Fruit fly (Drosophila melanogaster): ENCODE data around the gene CG9109.

CG9109 gene

DNA sequence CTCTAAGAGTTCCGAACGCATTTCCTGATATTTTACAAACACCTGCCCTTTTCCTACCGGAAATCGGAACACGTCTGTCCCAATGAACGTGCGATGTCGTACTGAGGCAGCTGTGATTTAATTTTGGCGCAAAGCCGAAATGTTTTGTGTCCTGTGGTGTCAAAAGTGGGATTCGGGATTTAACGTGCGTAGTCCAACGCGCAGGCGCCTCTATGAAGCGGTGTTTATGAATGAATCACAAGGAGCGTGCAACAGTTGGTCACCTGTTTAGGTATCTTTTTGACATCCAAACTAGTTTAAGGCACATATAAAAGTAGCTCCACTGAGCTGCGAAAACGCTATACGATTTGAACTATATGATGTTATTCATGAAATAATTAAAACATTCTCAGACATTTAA is at the start of gene CG9109:
CG9109 (minus strand) TSS at position 80 of the 400 bp plus-strand sequence.
- TF ChIP-seq CG17801 (GFP tag; optimal IDR thresholded peaks at IDR 0.05; ENCODE audit: partially characterized antibody) = no peak

DNA sequence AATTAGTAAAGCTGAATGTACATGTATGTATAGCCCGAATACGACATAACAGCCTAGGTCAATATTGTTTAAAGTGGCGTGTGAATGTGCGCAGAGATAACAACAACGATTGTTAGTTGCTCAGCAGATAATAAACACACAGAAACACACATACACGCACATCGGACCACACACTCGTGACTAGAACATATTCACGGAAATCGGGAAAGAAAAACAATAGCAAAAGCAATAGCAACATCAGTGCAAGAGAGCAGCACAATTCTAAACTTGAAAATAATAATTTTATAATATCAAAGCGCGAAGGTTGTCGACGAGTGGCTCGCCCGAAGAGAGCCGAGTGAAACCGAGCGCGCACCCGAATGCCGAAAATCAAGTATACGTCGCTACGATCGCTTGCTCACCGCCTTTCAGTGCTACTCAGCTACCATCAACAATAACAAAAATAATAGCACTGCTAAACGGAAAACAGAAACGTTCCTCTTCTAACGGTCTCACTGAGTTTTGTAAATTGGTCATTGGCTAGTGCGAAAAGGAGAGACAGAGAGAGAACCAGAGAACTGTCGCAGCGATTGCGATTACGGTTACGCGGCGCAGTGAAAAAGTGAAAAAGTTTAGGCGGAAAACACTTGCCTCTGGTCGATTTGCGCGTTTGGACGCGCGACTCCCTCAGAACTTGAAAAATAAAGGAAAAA is 48.9 kb upstream of the CG9109 start:
- peak; percentile 28 for TF ChIP-seq CG17801 (GFP tag; optimal IDR thresholded peaks at IDR 0.05; ENCODE audit: partially characterized antibody)

DNA sequence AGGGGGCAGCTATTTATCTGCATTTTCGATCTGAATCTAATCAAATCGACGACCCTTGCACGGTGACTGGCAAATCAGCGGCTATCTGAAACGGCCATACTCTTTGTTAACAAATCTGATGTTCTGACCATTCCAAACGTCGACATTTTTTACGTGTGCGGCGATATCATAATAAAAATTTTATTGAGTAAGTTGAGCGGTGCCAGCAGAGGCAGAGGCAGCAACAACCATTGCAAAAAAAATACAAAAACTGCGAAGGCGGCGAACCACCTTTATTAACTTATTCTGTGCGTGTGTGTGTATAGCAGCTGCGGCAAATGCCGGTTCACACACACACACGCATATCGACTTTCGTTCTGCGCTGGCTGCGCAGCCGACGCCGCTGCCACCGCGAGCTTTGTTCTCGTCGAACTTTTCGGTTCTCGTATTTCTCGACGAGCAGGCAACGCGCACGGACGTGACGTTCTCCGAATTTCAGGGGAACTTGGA is 48.0 kb upstream of the CG9109 start, which contains the start of gene Kr-h1:
Kr-h1 (plus strand) TSS at position 447 of the 489 bp plus-strand sequence.
- no peak for TF ChIP-seq CG17801 (GFP tag; optimal IDR thresholded peaks at IDR 0.05; ENCODE audit: partially characterized antibody)

DNA sequence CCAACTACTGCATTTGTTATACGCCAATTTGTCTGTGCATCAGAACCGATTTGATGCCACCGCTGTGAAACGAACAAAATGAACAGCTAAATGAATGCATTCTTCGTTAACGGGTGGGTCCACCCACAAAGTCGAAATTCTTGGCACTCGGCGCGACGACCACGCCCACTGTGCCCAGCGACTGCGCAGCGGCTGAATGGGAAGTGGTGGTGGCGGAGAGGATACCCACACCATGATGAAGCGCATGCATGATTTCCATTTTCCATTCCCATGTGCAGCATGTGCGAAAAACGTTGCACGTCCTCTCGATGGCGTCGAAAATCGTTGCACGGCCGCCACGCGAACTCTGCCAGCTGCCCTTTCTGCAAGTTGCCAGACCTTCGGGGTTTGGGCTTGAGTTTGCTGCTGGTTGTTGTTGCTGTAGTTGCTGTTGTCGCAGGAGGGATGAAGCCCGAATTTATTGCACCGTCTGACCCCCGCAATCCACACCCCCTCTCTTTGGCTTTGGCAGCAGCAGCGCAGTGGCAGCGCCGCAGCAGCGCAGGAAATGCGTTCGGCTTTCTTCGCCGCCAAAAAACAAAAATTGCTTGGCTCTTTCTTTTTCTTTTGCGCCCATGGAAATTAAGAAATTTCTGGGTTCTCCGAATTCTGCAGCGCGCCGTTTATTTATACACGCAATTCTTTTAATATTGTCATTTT is 47.1 kb upstream of the CG9109 start:
- TF ChIP-seq CG17801 (GFP tag; optimal IDR thresholded peaks at IDR 0.05; ENCODE audit: partially characterized antibody) = no peak

DNA sequence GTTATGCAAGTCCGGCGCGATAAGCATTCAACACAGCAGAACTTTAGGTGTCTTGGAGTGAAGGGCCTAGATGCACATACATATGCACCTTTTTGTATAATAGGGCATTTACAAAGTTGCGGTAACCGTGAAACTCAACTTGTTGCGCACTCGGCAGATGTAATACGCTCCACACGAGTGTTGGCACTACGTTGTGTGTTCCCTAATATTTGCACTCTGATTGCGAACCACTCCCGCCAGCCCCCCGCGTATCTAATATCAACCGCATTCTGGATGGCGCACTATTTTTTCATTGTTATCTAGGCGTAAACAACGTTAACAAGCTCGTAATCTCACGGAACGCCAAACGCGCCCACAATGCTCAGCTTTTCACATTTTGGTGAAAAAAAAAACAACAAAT is 46.1 kb upstream of the CG9109 start:
- TF ChIP-seq CG17801 (GFP tag; optimal IDR thresholded peaks at IDR 0.05; ENCODE audit: partially characterized antibody) = no peak

DNA sequence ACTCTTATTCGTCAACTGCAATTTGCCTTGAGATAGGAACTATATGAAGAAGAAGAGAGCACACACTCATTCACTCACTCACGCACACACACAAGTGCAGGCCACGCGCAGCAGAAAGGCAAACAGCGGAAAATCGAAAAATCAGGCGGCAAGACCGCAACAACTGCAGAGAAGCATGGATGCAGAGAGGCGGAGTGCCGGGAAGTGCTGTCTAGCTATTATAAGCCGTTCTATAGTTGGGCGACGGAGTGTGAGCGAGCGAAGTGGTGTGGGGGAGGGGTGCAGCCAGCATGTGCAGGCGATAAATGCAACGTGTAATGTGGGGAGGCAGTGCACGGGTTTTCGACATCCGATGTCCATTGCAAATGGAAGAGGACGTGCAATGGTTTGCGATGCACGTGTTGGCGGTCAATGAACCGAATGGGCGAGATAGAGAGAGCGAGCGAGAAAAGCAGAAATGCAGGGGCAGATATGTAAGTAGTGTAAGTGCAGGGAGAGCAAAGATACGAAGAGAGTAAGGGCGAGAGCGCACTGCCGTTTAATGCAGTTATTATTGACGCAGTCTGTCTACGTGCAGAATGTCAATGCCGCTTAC is 44.6 kb upstream of the CG9109 start:
- TF ChIP-seq CG17801 (GFP tag; optimal IDR thresholded peaks at IDR 0.05; ENCODE audit: partially characterized antibody) = peak; percentile 2

DNA sequence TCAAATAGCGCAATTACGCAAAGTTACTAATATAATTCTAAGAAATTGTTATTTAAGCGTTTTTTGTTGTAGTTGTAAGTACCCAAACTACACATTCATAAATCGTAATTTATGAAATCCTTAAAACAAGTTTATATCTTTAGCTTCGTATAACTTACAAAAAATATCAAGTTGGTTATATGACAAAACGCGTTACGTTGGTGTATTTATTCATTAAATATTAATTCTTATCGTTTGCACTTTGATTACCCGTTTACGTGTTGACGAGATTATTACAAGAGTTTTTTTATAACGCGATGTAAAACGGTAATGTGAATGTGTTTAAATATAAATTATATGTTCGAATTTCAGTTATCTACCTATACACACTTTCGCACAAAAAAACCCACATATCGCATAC is 43.4 kb upstream of the CG9109 start:
- no peak for TF ChIP-seq CG17801 (GFP tag; optimal IDR thresholded peaks at IDR 0.05; ENCODE audit: partially characterized antibody)

DNA sequence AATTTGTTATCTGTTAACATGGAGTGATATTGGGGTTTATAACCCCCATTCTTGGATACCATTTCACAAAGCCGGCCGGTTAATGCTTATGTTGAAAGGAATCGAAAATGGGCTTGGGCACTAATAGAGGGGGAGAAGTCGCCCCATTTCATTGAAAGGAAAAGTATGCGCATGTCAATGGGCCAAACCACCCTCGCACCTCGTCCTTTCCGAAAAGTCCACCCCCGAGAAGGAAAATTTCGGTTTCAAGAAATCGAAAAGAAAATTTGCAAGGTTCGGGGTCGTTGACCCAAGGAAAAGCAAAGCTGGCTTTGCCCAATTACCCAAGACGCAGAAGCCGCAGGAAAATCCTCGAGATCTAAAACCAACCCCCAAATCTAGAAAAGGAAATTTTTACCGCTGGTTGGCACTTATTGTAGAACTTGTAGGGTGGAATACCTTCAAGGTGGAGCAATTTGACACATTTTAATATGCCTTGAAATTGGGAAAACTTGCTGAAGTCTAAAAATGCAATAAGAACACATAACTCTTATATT is 42.7 kb upstream of the CG9109 start:
- TF ChIP-seq CG17801 (GFP tag; optimal IDR thresholded peaks at IDR 0.05; ENCODE audit: partially characterized antibody) = no peak

DNA sequence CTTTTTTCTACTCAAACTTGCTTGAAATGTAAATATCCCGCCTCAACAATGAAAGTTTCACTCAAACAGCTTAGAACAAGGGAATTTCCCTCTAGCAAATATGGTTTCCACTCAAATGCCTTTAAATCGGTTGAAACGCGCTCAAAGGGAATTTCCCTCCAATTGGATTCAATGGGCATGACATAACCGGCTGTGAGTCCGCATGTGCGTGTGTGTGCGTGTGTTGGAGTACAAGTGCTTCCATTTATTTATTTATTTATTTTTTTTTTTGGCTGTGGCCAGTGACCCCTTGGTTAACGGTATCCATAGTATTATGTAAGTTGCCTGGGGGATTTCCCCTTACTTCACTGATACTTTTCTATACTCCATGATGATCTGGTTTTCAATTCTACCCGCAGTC is 41.9 kb upstream of the CG9109 start:
- TF ChIP-seq CG17801 (GFP tag; optimal IDR thresholded peaks at IDR 0.05; ENCODE audit: partially characterized antibody) = no peak

DNA sequence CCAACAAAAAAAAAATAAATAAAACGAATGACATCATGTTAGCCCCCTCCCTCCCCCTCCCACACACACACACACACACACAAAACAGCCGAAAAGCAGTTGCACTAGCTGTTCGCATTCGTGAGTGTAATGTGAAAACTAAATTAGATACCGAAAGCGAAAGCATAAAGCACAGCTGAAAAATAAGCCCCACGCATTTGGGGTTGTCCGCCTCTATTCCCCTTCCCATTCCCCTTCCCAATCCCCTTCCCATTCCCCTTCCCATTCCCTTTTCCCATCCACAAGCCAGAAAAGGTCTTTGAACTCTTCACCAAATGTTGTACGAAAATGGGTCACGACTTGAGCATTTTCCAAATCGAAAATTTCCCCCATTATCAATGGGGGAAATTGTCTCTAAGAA is 41.1 kb upstream of the CG9109 start:
- TF ChIP-seq CG17801 (GFP tag; optimal IDR thresholded peaks at IDR 0.05; ENCODE audit: partially characterized antibody) = no peak

DNA sequence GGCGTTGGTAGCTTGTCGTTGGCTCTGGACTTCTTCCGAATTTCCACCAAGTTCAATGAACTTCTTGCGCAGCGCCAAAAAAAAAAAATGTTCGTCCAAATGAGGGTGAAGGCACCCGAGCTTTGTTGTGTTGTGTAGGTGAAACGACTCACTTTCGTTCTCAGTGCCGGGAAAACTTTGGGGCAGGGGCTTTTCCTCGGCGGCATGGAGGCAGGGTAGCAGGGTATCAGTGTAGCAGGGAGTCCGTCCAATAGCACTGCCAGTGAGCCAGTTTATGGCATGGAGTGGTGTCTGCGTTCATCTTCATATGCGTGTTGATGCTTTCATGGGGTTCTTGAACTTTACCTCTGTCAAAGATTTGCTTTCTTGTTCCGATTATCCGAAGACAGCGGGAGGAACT is 40.1 kb upstream of the CG9109 start:
- TF ChIP-seq CG17801 (GFP tag; optimal IDR thresholded peaks at IDR 0.05; ENCODE audit: partially characterized antibody) = no peak

DNA sequence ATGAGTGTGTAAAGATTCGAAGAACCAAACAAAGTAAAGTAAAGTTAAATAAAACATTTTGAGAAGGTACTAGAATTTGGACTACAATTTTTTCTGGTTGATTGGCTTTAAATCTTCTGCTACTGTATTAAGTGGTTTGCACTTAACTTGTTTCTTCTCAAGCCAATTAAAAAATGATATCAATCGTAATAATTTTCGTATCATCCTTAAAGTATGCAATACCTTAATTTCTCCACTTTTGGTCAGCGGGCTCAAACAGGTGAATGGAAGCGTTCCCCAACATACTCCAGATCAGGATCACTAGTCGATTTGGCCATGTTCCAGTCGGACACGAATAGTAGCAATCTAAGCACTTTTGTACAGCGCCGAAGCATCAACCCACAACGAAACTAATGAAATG is 39.7 kb upstream of the CG9109 start:
- no peak for TF ChIP-seq CG17801 (GFP tag; optimal IDR thresholded peaks at IDR 0.05; ENCODE audit: partially characterized antibody)

DNA sequence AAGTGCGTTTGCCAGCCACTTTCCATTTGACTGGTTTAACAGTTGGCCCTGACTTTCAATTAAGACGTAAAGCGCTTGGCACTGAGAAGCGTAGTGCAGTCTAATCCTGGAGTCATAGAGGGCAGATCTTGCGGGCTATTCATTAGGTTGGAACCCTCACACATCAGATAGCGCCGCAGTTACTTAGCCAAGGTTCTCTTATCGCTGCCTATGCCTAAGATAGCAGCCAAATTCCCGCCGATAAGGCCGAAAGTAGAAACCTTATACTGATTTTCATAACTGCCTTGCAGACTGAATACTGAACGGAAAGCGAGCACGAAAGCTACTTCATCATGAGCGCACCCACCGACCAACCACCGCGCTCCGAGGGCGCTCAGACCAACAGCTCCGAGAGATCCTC is 37.9 kb upstream of the CG9109 start:
- TF ChIP-seq CG17801 (GFP tag; optimal IDR thresholded peaks at IDR 0.05; ENCODE audit: partially characterized antibody) = no peak

DNA sequence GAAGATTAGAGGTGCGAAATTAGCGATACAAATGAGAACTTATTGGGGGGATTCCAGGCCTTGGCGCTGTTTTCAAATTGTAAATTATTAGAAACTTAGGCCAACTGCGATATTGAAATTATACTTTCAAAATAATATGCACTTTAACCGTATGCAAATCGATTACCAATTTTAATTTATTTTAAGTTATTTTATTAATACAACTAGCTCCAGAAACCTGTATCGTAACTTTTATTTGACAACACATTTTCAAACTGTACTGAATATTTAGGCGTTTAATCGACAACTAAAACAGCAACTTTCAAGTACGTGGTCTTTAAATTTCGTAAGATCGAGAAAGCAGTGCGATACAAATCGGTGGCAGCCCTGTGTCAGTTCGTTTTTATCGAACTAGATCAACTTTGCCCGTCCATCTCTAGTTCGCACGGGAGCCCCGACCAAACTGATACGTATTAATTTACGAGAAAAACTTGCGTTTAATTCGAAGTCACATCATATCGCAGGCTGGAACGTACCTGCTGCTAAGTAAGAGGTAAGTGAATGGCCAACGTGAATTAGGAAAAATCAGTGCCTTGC is 36.5 kb upstream of the CG9109 start, which contains the start of the genes CG9154 and Kr-h2:
CG9154 (minus strand) TSS at position 31 of the 576 bp plus-strand sequence.
Kr-h2 (plus strand) TSS at position 335 of the 576 bp plus-strand sequence.
- no peak for TF ChIP-seq CG17801 (GFP tag; optimal IDR thresholded peaks at IDR 0.05; ENCODE audit: partially characterized antibody)

All from ovary, adult (tissue).